Worm (Caenorhabditis elegans) whole organism, L1 larva: ENCODE data around the gene F44G4.1.

Experiments used
- aly-2 ChIP-seq: fragments of 150-350 bp; optimal IDR thresholded peaks from 2 replicates; lab custom pipeline; 2014; ENCODE audit warnings: missing biosample characterization, missing genetic modification characterization
- elt-3 ChIP-seq, 6 experiments: fragments of 150-350 bp in 1 of 6; sonication (generic microtip); optimal IDR thresholded peaks; 2 replicates each; lab custom pipeline; 2017 to 2018; ENCODE audit warnings: missing biosample characterization in 6 of 6, missing genetic modification characterization in 6 of 6, inconsistent platforms in 1 of 6
- ets-5 ChIP-seq: fragments of 200-800 bp; sonication (Bioruptor generic); IDR thresholded peaks from 2 replicates; pipeline ENCODE4 v1.3.6; 2022; ENCODE audit warnings: missing genetic modification characterization, missing compliant biosample characterization
- hlh-17 ChIP-seq: fragments of 200-800 bp; sonication (Bioruptor generic); optimal IDR thresholded peaks from 2 replicates; lab custom pipeline; 2018; ENCODE audit warnings: missing genetic modification characterization, mild to moderate bottlenecking, missing compliant biosample characterization, moderate library complexity, borderline replicate concordance
- nhr-12 ChIP-seq: sonication (generic microtip); optimal IDR thresholded peaks from 2 replicates; lab custom pipeline; 2017; ENCODE audit warnings: missing biosample characterization, missing genetic modification characterization
- nhr-237 ChIP-seq: fragments of 150-350 bp; optimal IDR thresholded peaks from 2 replicates; lab custom pipeline; 2014; ENCODE audit warnings: missing biosample characterization, missing genetic modification characterization
- pag-3 ChIP-seq: sonication (generic microtip); optimal IDR thresholded peaks from 2 replicates; lab custom pipeline; 2017; ENCODE audit warnings: missing genetic modification characterization, mild to moderate bottlenecking, missing compliant biosample characterization, antibody characterized with exemption, borderline replicate concordance; ENCODE audit not compliant: insufficient read depth
- unc-130 ChIP-seq: fragments of 150-350 bp; optimal IDR thresholded peaks from 2 replicates; lab custom pipeline; 2017; ENCODE audit warnings: missing biosample characterization, missing genetic modification characterization, inconsistent platforms

ce11 chrII:8973516-8974043 is 20.9 kb upstream of the F44G4.1 start, which contains the start of gene tomm-40:
- TF ChIP-seq pag-3 (tag; lab: Kevin White, UChicago), result no peak
- TF ChIP-seq nhr-237 (tag; lab: Kevin White, UChicago), result no peak
- no peak for TF ChIP-seq ets-5 (GFP tag; lab: Robert Waterston, UW)
- TF ChIP-seq hlh-17, result no peak
- no peak for TF ChIP-seq nhr-12 (tag; lab: Kevin White, UChicago)
- TF ChIP-seq aly-2, result no peak
- no peak for TF ChIP-seq elt-3 (tag; optimal IDR thresholded peaks at IDR 0.05; lab: Kevin White, UChicago)
- no peak for TF ChIP-seq unc-130
